Fruit fly (Drosophila melanogaster): ENCODE data around the gene CG42675.
A peak's percentile ranks its signal among the peaks of the same experiment; 100 is the strongest.

CG42675 gene

DNA sequence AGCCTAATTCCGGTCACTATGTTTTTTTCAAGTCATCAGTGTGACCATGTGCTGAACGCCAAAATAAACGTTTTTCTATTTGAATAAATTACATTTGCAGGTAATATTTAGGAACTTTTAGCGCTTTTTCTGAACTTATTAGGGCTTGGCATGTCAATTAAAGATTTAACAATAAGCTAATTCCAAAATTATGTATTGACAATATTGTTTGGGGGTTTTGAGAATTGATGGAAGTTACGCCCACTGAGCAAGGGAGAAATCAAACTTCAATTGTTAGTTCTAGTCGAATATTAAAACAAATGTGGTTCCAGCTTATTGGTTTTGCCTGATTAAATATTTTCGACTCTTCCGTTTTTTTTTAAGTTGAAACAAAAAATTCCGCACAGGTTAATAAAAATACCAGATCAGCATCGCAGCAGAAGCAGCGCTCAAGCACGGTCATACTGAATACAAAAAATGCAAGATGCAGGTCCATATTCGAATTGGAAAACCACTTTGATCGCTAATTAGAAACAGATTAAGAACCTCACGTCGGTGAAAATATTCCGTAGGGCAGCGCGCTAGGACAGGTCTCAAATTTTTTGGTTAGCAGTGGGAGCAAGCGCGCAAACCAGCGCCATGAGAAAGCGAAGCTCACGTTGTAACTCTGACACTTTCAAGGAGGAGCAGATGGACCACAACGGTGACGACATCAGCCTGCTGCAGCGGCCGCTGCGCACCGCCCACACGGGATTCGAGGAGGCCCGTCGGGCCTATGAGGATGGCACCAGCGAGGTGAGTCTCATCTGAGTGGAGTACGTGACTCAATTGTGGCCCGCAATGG lies 18.9 kb upstream of the CG42675 start, which contains the start of the genes PSMG1 and CG10979 (continued):
- no peak for TF ChIP-seq lab (GFP tag; optimal IDR thresholded peaks at IDR 0.05)
- TF ChIP-seq Dp (GFP tag; optimal IDR thresholded peaks at IDR 0.05): peak; percentile 52
- TF ChIP-seq CG18619 (GFP tag; optimal IDR thresholded peaks at IDR 0.05): no peak
- TF ChIP-seq pros (GFP tag; optimal IDR thresholded peaks at IDR 0.05): no peak
- no peak for TF ChIP-seq gce (GFP tag; IDR thresholded peaks at IDR 0.05)
- no peak for TF ChIP-seq Mes4 (GFP tag; optimal IDR thresholded peaks at IDR 0.05)
- TF ChIP-seq Hand (GFP tag; optimal IDR thresholded peaks at IDR 0.05): no peak
- 0 out of 3 replicates have a peak, but pooled peaks have one; percentile 11 for TF ChIP-seq CG11093 (GFP tag; IDR thresholded peaks at IDR 0.05)
- no peak for TF ChIP-seq NC2α (GFP tag; optimal IDR thresholded peaks at IDR 0.05)
- TF ChIP-seq corto (GFP tag; optimal IDR thresholded peaks at IDR 0.05): no peak
- no peak for TF ChIP-seq CG4820 (GFP tag; optimal IDR thresholded peaks at IDR 0.05)
- TF ChIP-seq rib (GFP tag; IDR thresholded peaks at IDR 0.05): no peak
- no peak for TF ChIP-seq CG17385 (GFP tag; optimal IDR thresholded peaks at IDR 0.05)
- TF ChIP-seq CG11560 (tag; IDR thresholded peaks at IDR 0.05): no peak
- TF ChIP-seq bcd (GFP tag; optimal IDR thresholded peaks at IDR 0.05): no peak
- TF ChIP-seq Atf-2 (GFP tag; optimal IDR thresholded peaks at IDR 0.05): no peak
- TF ChIP-seq phol (tag; optimal IDR thresholded peaks at IDR 0.05): peak; percentile 42
- no peak for TF ChIP-seq CHES-1-like (GFP tag; optimal IDR thresholded peaks at IDR 0.05)
- no peak for TF ChIP-seq CG6683 (GFP tag; optimal IDR thresholded peaks at IDR 0.05)
- no peak for TF ChIP-seq Camta (GFP tag; optimal IDR thresholded peaks at IDR 0.05)
- TF ChIP-seq chinmo (GFP tag; IDR thresholded peaks at IDR 0.05; ENCODE audit: partially characterized antibody): 0 out of 4 replicates have a peak, but pooled peaks have one; percentile 50
- TF ChIP-seq wdn (GFP tag; IDR thresholded peaks at IDR 0.05): no peak
- no peak for TF ChIP-seq pho (GFP tag; optimal IDR thresholded peaks at IDR 0.05)
- TF ChIP-seq Vsx1 (GFP tag; optimal IDR thresholded peaks at IDR 0.05): no peak
- TF ChIP-seq luna (GFP tag; optimal IDR thresholded peaks at IDR 0.05): no peak
- TF ChIP-seq Dip2 (GFP tag; IDR thresholded peaks at IDR 0.05): no peak
- no peak for TF ChIP-seq CG4282 (GFP tag; optimal IDR thresholded peaks at IDR 0.05)
- no peak for TF ChIP-seq CG6689 (GFP tag; IDR thresholded peaks at IDR 0.05)
- TF ChIP-seq CG15696 (tag; optimal IDR thresholded peaks at IDR 0.05): no peak
- TF ChIP-seq CG8388 (GFP tag; optimal IDR thresholded peaks at IDR 0.05): no peak
- no peak for TF ChIP-seq PHDP (tag; optimal IDR thresholded peaks at IDR 0.05)
- no peak for TF ChIP-seq fru (optimal IDR thresholded peaks at IDR 0.05)
- no peak for TF ChIP-seq CG17361 (GFP tag; IDR thresholded peaks at IDR 0.05)
- TF ChIP-seq Elba2 (GFP tag; optimal IDR thresholded peaks at IDR 0.05): peak; percentile 79
- no peak for TF ChIP-seq grau (tag; optimal IDR thresholded peaks at IDR 0.05)
- no peak for TF ChIP-seq Xbp1 (GFP tag; optimal IDR thresholded peaks at IDR 0.05)
- no peak for TF ChIP-seq Aef1 (GFP tag; IDR thresholded peaks at IDR 0.05)
- TF ChIP-seq CG32532 (GFP tag; IDR thresholded peaks at IDR 0.05): no peak
- no peak for TF ChIP-seq TFAM (GFP tag; optimal IDR thresholded peaks at IDR 0.05)
- TF ChIP-seq CG17829 (tag; optimal IDR thresholded peaks at IDR 0.05): no peak
- no peak for TF ChIP-seq CG10147 (GFP tag; optimal IDR thresholded peaks at IDR 0.05)
- TF ChIP-seq CG6813 (GFP tag; optimal IDR thresholded peaks at IDR 0.05): no peak
- TF ChIP-seq CG2678 (tag; optimal IDR thresholded peaks at IDR 0.05): no peak
- TF ChIP-seq CG6272 (GFP tag; IDR thresholded peaks at IDR 0.05): no peak
- no peak for TF ChIP-seq caup (GFP tag; optimal IDR thresholded peaks at IDR 0.05; ENCODE audit: severe bottlenecking)
- TF ChIP-seq Tbp (GFP tag; optimal IDR thresholded peaks at IDR 0.05): no peak
- TF ChIP-seq tap (tag; optimal IDR thresholded peaks at IDR 0.05): no peak
- TF ChIP-seq Atf3 (GFP tag; optimal IDR thresholded peaks at IDR 0.05): no peak
- TF ChIP-seq bsh (GFP tag; optimal IDR thresholded peaks at IDR 0.05): no peak
- TF ChIP-seq Ada2b (GFP tag; IDR thresholded peaks at IDR 0.05): no peak
